Fruit fly (Drosophila melanogaster) whole organism, embryonic: ENCODE measurements around the gene KdelR.

Experiments
- ATbp ChIP-seq: fragments of 200-800 bp; sonication (Bioruptor generic); optimal IDR thresholded peaks from 2 replicates; lab custom pipeline; 2017; ENCODE audit warnings: missing biosample characterization, mild to moderate bottlenecking, missing genetic modification characterization, missing genetic modification reagents
- CG12769 ChIP-seq: fragments of 200-800 bp; sonication (Bioruptor generic); optimal IDR thresholded peaks from 2 replicates; lab custom pipeline; 2019; ENCODE audit warnings: missing biosample characterization, mild to moderate bottlenecking, missing genetic modification characterization, moderate library complexity
- CG13894 ChIP-seq: fragments of 200-800 bp; sonication (Bioruptor generic); optimal IDR thresholded peaks from 3 replicates; lab custom pipeline; 2018; ENCODE audit warnings: missing biosample characterization, mild to moderate bottlenecking, missing genetic modification characterization, moderate library complexity
- CG16779 ChIP-seq: fragments of 200-800 bp; sonication (Bioruptor generic); IDR thresholded peaks from 2 replicates; pipeline ENCODE4 v1.3.6; 2022; ENCODE audit warnings: missing biosample characterization, missing genetic modification characterization
- CG16813 ChIP-seq: fragments of 200-800 bp; sonication (Bioruptor generic); IDR thresholded peaks from 3 replicates; pipeline ENCODE4 v1.3.6; 2022; ENCODE audit warnings: missing biosample characterization, missing genetic modification characterization; ENCODE audit not compliant: partially characterized antibody
- CG16815 ChIP-seq: fragments of 200-800 bp; sonication (Bioruptor generic); optimal IDR thresholded peaks from 3 replicates; lab custom pipeline; 2017; ENCODE audit warnings: missing biosample characterization, mild to moderate bottlenecking, missing genetic modification characterization
- CG17385 ChIP-seq: fragments of 200-800 bp; sonication (Bioruptor generic); optimal IDR thresholded peaks from 3 replicates; lab custom pipeline; 2018; ENCODE audit warnings: missing biosample characterization, mild to moderate bottlenecking, missing genetic modification characterization
- CG2889 ChIP-seq: fragments of 200-800 bp; sonication (Bioruptor generic); IDR thresholded peaks from 3 replicates; pipeline ENCODE4 v1.3.6; 2022; ENCODE audit warnings: missing biosample characterization, missing genetic modification characterization
- CG3163 ChIP-seq: fragments of 200-800 bp; sonication (Bioruptor generic); optimal IDR thresholded peaks from 3 replicates; lab custom pipeline; 2016; ENCODE audit warnings: missing biosample characterization, missing genetic modification characterization
- CG4282 ChIP-seq: fragments of 200-800 bp; sonication (Bioruptor generic); optimal IDR thresholded peaks from 2 replicates; lab custom pipeline; 2016; ENCODE audit warnings: missing biosample characterization, missing genetic modification characterization
- CG5180 ChIP-seq: fragments of 200-800 bp; sonication (Bioruptor generic); optimal IDR thresholded peaks from 3 replicates; lab custom pipeline; 2017; ENCODE audit warnings: missing biosample characterization, missing genetic modification characterization, mild to moderate bottlenecking, moderate library complexity, missing genetic modification reagents
- CG6254 ChIP-seq: fragments of 200-800 bp; sonication (Bioruptor generic); optimal IDR thresholded peaks from 3 replicates; lab custom pipeline; 2017; ENCODE audit warnings: mild to moderate bottlenecking, missing biosample characterization, missing genetic modification reagents, missing genetic modification characterization
- CG6813 ChIP-seq: fragments of 200-800 bp; sonication (Bioruptor generic); optimal IDR thresholded peaks from 2 replicates; lab custom pipeline; 2017; ENCODE audit warnings: missing biosample characterization, missing genetic modification characterization, mild to moderate bottlenecking, moderate library complexity, missing genetic modification reagents
- CG7556 ChIP-seq: fragments of 200-800 bp; sonication (Bioruptor generic); optimal IDR thresholded peaks from 2 replicates; lab custom pipeline; 2017; ENCODE audit warnings: missing biosample characterization, mild to moderate bottlenecking, missing genetic modification characterization
- CG7839 ChIP-seq: fragments of 200-800 bp; sonication (Bioruptor generic); optimal IDR thresholded peaks from 3 replicates; lab custom pipeline; 2018; ENCODE audit warnings: missing biosample characterization, mild to moderate bottlenecking, missing genetic modification characterization, moderate library complexity
- CG9876 ChIP-seq: fragments of 200-800 bp; sonication (Bioruptor generic); optimal IDR thresholded peaks from 2 replicates; lab custom pipeline; 2016; ENCODE audit warnings: missing biosample characterization, missing genetic modification characterization
- D19B ChIP-seq: fragments of 200-800 bp; sonication (Bioruptor generic); optimal IDR thresholded peaks from 2 replicates; lab custom pipeline; 2017; ENCODE audit warnings: missing biosample characterization, mild to moderate bottlenecking, missing genetic modification characterization
- Dbx ChIP-seq: fragments of 200-800 bp; sonication (Bioruptor generic); IDR thresholded peaks from 3 replicates; pipeline ENCODE4 v1.3.6; 2022; ENCODE audit warnings: missing biosample characterization, missing genetic modification characterization
- Dll ChIP-seq: fragments of 200-800 bp; sonication (Bioruptor generic); IDR thresholded peaks from 4 replicates; pipeline ENCODE4 v1.3.6; 2022; ENCODE audit warnings: missing biosample characterization, missing genetic modification characterization; ENCODE audit not compliant: partially characterized antibody
- Fer2 ChIP-seq: fragments of 200-800 bp; sonication (Bioruptor generic); optimal IDR thresholded peaks from 2 replicates; lab custom pipeline; 2018; ENCODE audit warnings: missing biosample characterization, mild to moderate bottlenecking, missing genetic modification characterization, moderate library complexity
- Hey ChIP-seq: fragments of 200-800 bp; sonication (Bioruptor generic); optimal IDR thresholded peaks from 3 replicates; lab custom pipeline; 2018; ENCODE audit warnings: missing biosample characterization, mild to moderate bottlenecking, missing genetic modification characterization
- Hsf ChIP-seq: fragments of 200-800 bp; sonication (Bioruptor generic); optimal IDR thresholded peaks from 3 replicates; lab custom pipeline; 2016; ENCODE audit warnings: missing biosample characterization, missing genetic modification characterization
- Med ChIP-seq: fragments of 200-800 bp; sonication (Bioruptor generic); peaks from one replicate; lab custom pipeline; 2016; ENCODE audit warnings: missing biosample characterization, missing genetic modification characterization, mild to moderate bottlenecking, inconsistent platforms, moderate library complexity
- NC2β ChIP-seq: fragments of 200-800 bp; sonication (Bioruptor generic); optimal IDR thresholded peaks from 2 replicates; lab custom pipeline; 2016; ENCODE audit warnings: missing biosample characterization, missing genetic modification characterization
- NfI ChIP-seq: fragments of 200-800 bp; sonication (Bioruptor generic); optimal IDR thresholded peaks from 3 replicates; lab custom pipeline; 2018; ENCODE audit warnings: missing biosample characterization, mild to moderate bottlenecking, missing genetic modification characterization, moderate library complexity
- Pdp1 ChIP-seq, 2 experiments: fragments of 200-800 bp; sonication (Bioruptor generic); optimal IDR thresholded peaks; 3 replicates each; lab custom pipeline; 2016; ENCODE audit warnings: missing biosample characterization in 2 of 2, missing genetic modification characterization in 2 of 2, mild to moderate bottlenecking in 1 of 2, moderate library complexity in 1 of 2
- Poxn ChIP-seq: fragments of 200-800 bp; sonication (Bioruptor generic); IDR thresholded peaks from 2 replicates; pipeline ENCODE4 v1.3.6; 2022; ENCODE audit warnings: missing biosample characterization, missing genetic modification characterization
- TFAM ChIP-seq: fragments of 200-800 bp; sonication (Bioruptor generic); optimal IDR thresholded peaks from 2 replicates; lab custom pipeline; 2017; ENCODE audit warnings: missing biosample characterization, missing genetic modification characterization, inconsistent platforms
- Xbp1 ChIP-seq: fragments of 200-800 bp; sonication (Bioruptor generic); optimal IDR thresholded peaks from 3 replicates; lab custom pipeline; 2016; ENCODE audit warnings: missing biosample characterization, mild to moderate bottlenecking, missing genetic modification characterization
- abd-A ChIP-seq: fragments of 200-800 bp; sonication (Bioruptor generic); optimal IDR thresholded peaks from 3 replicates; lab custom pipeline; 2019; ENCODE audit warnings: missing biosample characterization, mild to moderate bottlenecking, missing genetic modification characterization, moderate library complexity
- aop ChIP-seq: fragments of 200-800 bp; sonication (Bioruptor generic); IDR thresholded peaks from 2 replicates; pipeline ENCODE4 v1.3.6; 2022; ENCODE audit warnings: missing biosample characterization, missing genetic modification characterization
- chinmo ChIP-seq: fragments of 200-800 bp; sonication (Bioruptor generic); IDR thresholded peaks from 4 replicates; pipeline ENCODE4 v1.3.6; 2022; ENCODE audit warnings: missing biosample characterization, missing genetic modification characterization; ENCODE audit not compliant: partially characterized antibody
- crol ChIP-seq: fragments of 200-800 bp; sonication (Bioruptor generic); IDR thresholded peaks from 2 replicates; pipeline ENCODE4 v1.3.6; 2022; ENCODE audit warnings: missing biosample characterization, missing genetic modification characterization
- cwo ChIP-seq: fragments of 200-800 bp; sonication (Bioruptor generic); optimal IDR thresholded peaks from 3 replicates; lab custom pipeline; 2017; ENCODE audit warnings: missing biosample characterization, missing genetic modification characterization, mild to moderate bottlenecking, moderate library complexity, missing genetic modification reagents
- ftz-f1 ChIP-seq: fragments of 200-800 bp; sonication (Bioruptor generic); optimal IDR thresholded peaks from 2 replicates; lab custom pipeline; 2016; ENCODE audit warnings: missing biosample characterization, missing genetic modification characterization
- grn ChIP-seq: fragments of 200-800 bp; sonication (Bioruptor generic); optimal IDR thresholded peaks from 3 replicates; lab custom pipeline; 2017; ENCODE audit warnings: missing biosample characterization, missing genetic modification characterization
- jumu ChIP-seq: fragments of 200-800 bp; sonication (Bioruptor generic); optimal IDR thresholded peaks from 3 replicates; lab custom pipeline; 2016; ENCODE audit warnings: missing biosample characterization, missing genetic modification characterization
- kni ChIP-seq: fragments of 200-800 bp; sonication (Bioruptor generic); optimal IDR thresholded peaks from 3 replicates; lab custom pipeline; 2017; ENCODE audit warnings: mild to moderate bottlenecking, missing biosample characterization, missing genetic modification reagents, missing genetic modification characterization
- lmd ChIP-seq: fragments of 200-800 bp; sonication (Bioruptor generic); IDR thresholded peaks from 2 replicates; pipeline ENCODE4 v1.3.6; 2022; ENCODE audit warnings: missing biosample characterization, missing genetic modification characterization
- pho ChIP-seq: fragments of 200-800 bp; sonication (Bioruptor generic); optimal IDR thresholded peaks from 2 replicates; lab custom pipeline; 2016; ENCODE audit warnings: missing biosample characterization, missing genetic modification characterization
- pita ChIP-seq: fragments of 200-800 bp; sonication (Bioruptor generic); optimal IDR thresholded peaks from 2 replicates; lab custom pipeline; 2017; ENCODE audit warnings: missing biosample characterization, mild to moderate bottlenecking, missing genetic modification characterization
- shn ChIP-seq: fragments of 200-800 bp; sonication (Bioruptor generic); optimal IDR thresholded peaks from 3 replicates; lab custom pipeline; 2016; ENCODE audit warnings: missing biosample characterization, missing genetic modification characterization
- slp2 ChIP-seq: fragments of 200-800 bp; sonication (Bioruptor generic); optimal IDR thresholded peaks from 2 replicates; lab custom pipeline; 2016; ENCODE audit warnings: missing biosample characterization, missing genetic modification characterization
- so ChIP-seq: fragments of 200-800 bp; sonication (Bioruptor generic); IDR thresholded peaks from 3 replicates; pipeline ENCODE4 v1.3.6; 2022; ENCODE audit warnings: missing biosample characterization, missing genetic modification characterization
- sr ChIP-seq: fragments of 200-800 bp; sonication (Bioruptor generic); IDR thresholded peaks from 3 replicates; pipeline ENCODE4 v1.3.6; 2022; ENCODE audit warnings: missing biosample characterization, missing genetic modification characterization
- sug ChIP-seq: fragments of 200-800 bp; optimal IDR thresholded peaks from 2 replicates; lab custom pipeline; 2019; ENCODE audit warnings: missing biosample characterization, mild to moderate bottlenecking, missing genetic modification characterization, moderate library complexity
- tio ChIP-seq: fragments of 200-800 bp; sonication (Bioruptor generic); optimal IDR thresholded peaks from 2 replicates; lab custom pipeline; 2017; ENCODE audit warnings: missing biosample characterization, missing genetic modification characterization, inconsistent platforms
- zen2 ChIP-seq: fragments of 200-800 bp; sonication (Bioruptor generic); IDR thresholded peaks from 3 replicates; pipeline ENCODE4 v1.3.6; 2022; ENCODE audit warnings: missing biosample characterization, missing genetic modification characterization; ENCODE audit not compliant: partially characterized antibody
- zfh1 ChIP-seq: fragments of 200-800 bp; sonication (Bioruptor generic); IDR thresholded peaks from 3 replicates; pipeline ENCODE4 v1.3.6; 2022; ENCODE audit warnings: missing biosample characterization, missing genetic modification characterization

The KdelR gene

dm6 chr2L:10468388-10468787 lies 41.7 kb downstream of the KdelR start (continued):
- TF ChIP-seq kni (GFP tag; lab: Kevin White, UChicago), result no peak
- no peak for TF ChIP-seq CG3163 (GFP tag; lab: Kevin White, UChicago)
- TF ChIP-seq CG16815 (GFP tag; lab: Kevin White, UChicago), result no peak
- no peak for TF ChIP-seq jumu (GFP tag; lab: Kevin White, UChicago)
- no peak for TF ChIP-seq Hey
- 0 out of 3 replicates have a peak, but pooled peaks have one; percentile 26 for TF ChIP-seq Dbx (GFP tag; lab: Robert Waterston, UW)
- TF ChIP-seq NfI (GFP tag; lab: Kevin White, UChicago), result peak; percentile 63
- TF ChIP-seq CG7839 (tag; lab: Kevin White, UChicago), result peak; percentile 68
- TF ChIP-seq Poxn, result no peak

- TF ChIP-seq grn (GFP tag; lab: Kevin White, UChicago) (no peak), slp2 (GFP tag; lab: Kevin White, UChicago) (no peak), CG6813 (GFP tag; lab: Kevin White, UChicago) (no peak), CG17385 (GFP tag; lab: Kevin White, UChicago) (no peak), TFAM (GFP tag; lab: Kevin White, UChicago) (no peak), crol (GFP tag; lab: Robert Waterston, UW) (peak; percentile 65; the same call in 1 of the 2 replicates), Xbp1 (GFP tag; lab: Kevin White, UChicago) (no peak), CG9876 (GFP tag; lab: Kevin White, UChicago) (no peak), D19B (no peak), cwo (peak; percentile 96), zfh1 (GFP tag; lab: Robert Waterston, UW) (0 out of 3 replicates have a peak, but pooled peaks have one; percentile 18), pho (GFP tag; lab: Kevin White, UChicago) (no peak), sr (peak; percentile 98), chinmo (0 out of 4 replicates have a peak, but pooled peaks have one; percentile 36), CG2889 (GFP tag; lab: Robert Waterston, UW) (no peak), Pdp1 (GFP tag; optimal IDR thresholded peaks at IDR 0.05; lab: Kevin White, UChicago) (peak in 1 of 2 experiments; percentile 87), Fer2 (tag; lab: Kevin White, UChicago) (no peak), ATbp (GFP tag; lab: Kevin White, UChicago) (no peak), zen2 (GFP tag; lab: Robert Waterston, UW) (no peak), so (GFP tag; lab: Robert Waterston, UW) (no peak), CG16779 (GFP tag; lab: Robert Waterston, UW) (no peak), Dll (GFP tag; lab: Robert Waterston, UW) (no peak), pita (GFP tag; lab: Kevin White, UChicago) (no peak), Hsf (no peak), CG3163 (GFP tag; lab: Kevin White, UChicago) (no peak), tio (GFP tag; lab: Kevin White, UChicago) (no peak), CG12769 (peak; percentile 76), Med (GFP tag; lab: Kevin White, UChicago) (peak; percentile 39), sug (tag; lab: Kevin White, UChicago) (no peak), CG6254 (GFP tag; lab: Kevin White, UChicago) (no peak), abd-A (tag; lab: Kevin White, UChicago) (peak; percentile 13), CG4282 (no peak), CG16813 (GFP tag; lab: Robert Waterston, UW) (no peak), aop (no peak), CG13894 (no peak), NC2β (GFP tag; lab: Kevin White, UChicago) (no peak), shn (no peak), lmd (GFP tag; lab: Robert Waterston, UW) (no peak), CG7556 (GFP tag; lab: Kevin White, UChicago) (no peak), CG5180 (no peak), ftz-f1 (peak; percentile 69)
These were observed 42.3 kb downstream of the KdelR start for dm6 chr2L:10468978-10469377.
